Fruit fly (Drosophila melanogaster) whole organism, embryonic: ENCODE data around the gene CG8176.

ENCODE experiments used
- Adf1 ChIP-seq: fragments of 200-800 bp; sonication (Bioruptor generic); IDR thresholded peaks from 2 replicates; pipeline ENCODE4 v1.3.6; 2022; ENCODE audit warnings: missing biosample characterization, missing genetic modification characterization
- Antp ChIP-seq: fragments of 200-800 bp; sonication (Bioruptor generic); optimal IDR thresholded peaks from 3 replicates; lab custom pipeline; 2016; ENCODE audit warnings: missing biosample characterization, missing genetic modification characterization
- B-H2 ChIP-seq: fragments of 200-800 bp; sonication (Bioruptor generic); optimal IDR thresholded peaks from 2 replicates; lab custom pipeline; 2018; ENCODE audit warnings: missing biosample characterization, mild to moderate bottlenecking, missing genetic modification characterization
- Blimp-1 ChIP-seq: fragments of 200-800 bp; sonication (Bioruptor generic); optimal IDR thresholded peaks from 3 replicates; lab custom pipeline; 2018; ENCODE audit warnings: missing biosample characterization, missing genetic modification characterization, mild to moderate bottlenecking, moderate library complexity, missing genetic modification reagents
- CG10959 ChIP-seq: fragments of 200-800 bp; sonication (Bioruptor generic); IDR thresholded peaks from 2 replicates; pipeline ENCODE4 v1.3.6; 2022; ENCODE audit warnings: missing biosample characterization, missing genetic modification characterization
- CG13123 ChIP-seq: fragments of 200-800 bp; sonication (Bioruptor generic); optimal IDR thresholded peaks from 2 replicates; lab custom pipeline; 2016; ENCODE audit warnings: missing biosample characterization, missing genetic modification characterization
- CG13296 ChIP-seq: fragments of 200-800 bp; sonication (Bioruptor generic); optimal IDR thresholded peaks from 3 replicates; lab custom pipeline; 2018; ENCODE audit warnings: missing biosample characterization, mild to moderate bottlenecking, missing genetic modification characterization
- CG14050 ChIP-seq: fragments of 200-800 bp; sonication (Bioruptor generic); IDR thresholded peaks from 3 replicates; pipeline ENCODE4 v1.3.6; 2022; ENCODE audit warnings: missing biosample characterization, missing genetic modification characterization
- CG17385 ChIP-seq: fragments of 200-800 bp; sonication (Bioruptor generic); optimal IDR thresholded peaks from 3 replicates; lab custom pipeline; 2018; ENCODE audit warnings: missing biosample characterization, mild to moderate bottlenecking, missing genetic modification characterization
- CG18599 ChIP-seq: fragments of 200-800 bp; sonication (Bioruptor generic); optimal IDR thresholded peaks from 3 replicates; lab custom pipeline; 2017; ENCODE audit warnings: missing biosample characterization, missing genetic modification characterization, mild to moderate bottlenecking, moderate library complexity, missing genetic modification reagents
- CG18619 ChIP-seq: fragments of 200-800 bp; sonication (Bioruptor generic); optimal IDR thresholded peaks from 3 replicates; lab custom pipeline; 2017; ENCODE audit warnings: missing biosample characterization, mild to moderate bottlenecking, missing genetic modification characterization
- CG32532 ChIP-seq: fragments of 200-800 bp; sonication (Bioruptor generic); IDR thresholded peaks from 2 replicates; pipeline ENCODE4 v1.3.6; 2022; ENCODE audit warnings: missing biosample characterization, missing genetic modification characterization
- CG34376 ChIP-seq: fragments of 200-800 bp; sonication (Bioruptor generic); optimal IDR thresholded peaks from 2 replicates; lab custom pipeline; 2018; ENCODE audit warnings: missing biosample characterization, mild to moderate bottlenecking, missing genetic modification characterization
- CG4707 ChIP-seq: fragments of 200-800 bp; sonication (Bioruptor generic); optimal IDR thresholded peaks from 2 replicates; lab custom pipeline; 2018; ENCODE audit warnings: missing biosample characterization, mild to moderate bottlenecking, missing genetic modification characterization, moderate library complexity
- CG4730 ChIP-seq: fragments of 200-800 bp; sonication (Bioruptor generic); IDR thresholded peaks from 2 replicates; pipeline ENCODE4 v1.3.6; 2022; ENCODE audit warnings: missing biosample characterization, missing genetic modification characterization
- CG5180 ChIP-seq: fragments of 200-800 bp; sonication (Bioruptor generic); optimal IDR thresholded peaks from 3 replicates; lab custom pipeline; 2017; ENCODE audit warnings: missing biosample characterization, missing genetic modification characterization, mild to moderate bottlenecking, moderate library complexity, missing genetic modification reagents
- CG6654 ChIP-seq: fragments of 200-800 bp; sonication (Bioruptor generic); optimal IDR thresholded peaks from 2 replicates; lab custom pipeline; 2017; ENCODE audit warnings: missing biosample characterization, mild to moderate bottlenecking, missing genetic modification characterization
- CG7987 ChIP-seq: fragments of 200-800 bp; sonication (Bioruptor generic); optimal IDR thresholded peaks from 2 replicates; lab custom pipeline; 2018; ENCODE audit warnings: missing biosample characterization, mild to moderate bottlenecking, missing genetic modification characterization, moderate library complexity
- CTCF ChIP-seq: fragments of 200-800 bp; sonication (Bioruptor generic); optimal IDR thresholded peaks from 2 replicates; lab custom pipeline; 2017; ENCODE audit warnings: missing biosample characterization, mild to moderate bottlenecking, missing genetic modification characterization, moderate library complexity
- D19A ChIP-seq: fragments of 200-800 bp; optimal IDR thresholded peaks from 3 replicates; lab custom pipeline; 2019; ENCODE audit warnings: missing biosample characterization, mild to moderate bottlenecking, missing genetic modification characterization, moderate library complexity
- Deaf1 ChIP-seq: fragments of 200-800 bp; optimal IDR thresholded peaks from 3 replicates; lab custom pipeline; 2019; ENCODE audit warnings: missing biosample characterization, mild to moderate bottlenecking, missing genetic modification characterization, moderate library complexity
- Drgx ChIP-seq: fragments of 200-800 bp; sonication (Bioruptor generic); IDR thresholded peaks from 2 replicates; pipeline ENCODE4 v1.3.6; 2022; ENCODE audit warnings: missing biosample characterization, missing genetic modification characterization
- E2f2 ChIP-seq: fragments of 200-800 bp; sonication (Bioruptor generic); IDR thresholded peaks from 2 replicates; pipeline ENCODE4 v1.3.6; 2022; ENCODE audit warnings: missing biosample characterization, missing genetic modification characterization
- Fer1 ChIP-seq: fragments of 200-800 bp; sonication (Bioruptor generic); optimal IDR thresholded peaks from 2 replicates; lab custom pipeline; 2017; ENCODE audit warnings: missing biosample characterization, mild to moderate bottlenecking, missing genetic modification characterization
- HmgZ ChIP-seq: fragments of 200-800 bp; sonication (Bioruptor generic); optimal IDR thresholded peaks from 2 replicates; lab custom pipeline; 2018; ENCODE audit warnings: missing biosample characterization, mild to moderate bottlenecking, missing genetic modification characterization
- Jarid2 ChIP-seq: fragments of 200-800 bp; sonication (Bioruptor generic); optimal IDR thresholded peaks from 3 replicates; lab custom pipeline; 2017; ENCODE audit warnings: mild to moderate bottlenecking, missing biosample characterization, missing genetic modification reagents, missing genetic modification characterization
- Nf-YA ChIP-seq: fragments of 200-800 bp; sonication (Bioruptor generic); IDR thresholded peaks from 2 replicates; pipeline ENCODE4 v1.3.6; 2022; ENCODE audit warnings: missing biosample characterization, missing genetic modification characterization
- Oli ChIP-seq: fragments of 200-800 bp; sonication (Bioruptor generic); optimal IDR thresholded peaks from 2 replicates; lab custom pipeline; 2018; ENCODE audit warnings: missing biosample characterization, mild to moderate bottlenecking, missing genetic modification characterization, moderate library complexity
- Pdp1 ChIP-seq, 2 experiments: fragments of 200-800 bp; sonication (Bioruptor generic); optimal IDR thresholded peaks; 3 replicates each; lab custom pipeline; 2016; ENCODE audit warnings: missing biosample characterization in 2 of 2, missing genetic modification characterization in 2 of 2, mild to moderate bottlenecking in 1 of 2, moderate library complexity in 1 of 2
- Rfx ChIP-seq: fragments of 200-800 bp; sonication (Bioruptor generic); IDR thresholded peaks from 2 replicates; pipeline ENCODE4 v1.3.6; 2022; ENCODE audit warnings: missing biosample characterization, missing genetic modification characterization
- Xbp1 ChIP-seq: fragments of 200-800 bp; sonication (Bioruptor generic); optimal IDR thresholded peaks from 3 replicates; lab custom pipeline; 2016; ENCODE audit warnings: missing biosample characterization, mild to moderate bottlenecking, missing genetic modification characterization
- ase ChIP-seq: fragments of 200-800 bp; sonication (Bioruptor generic); IDR thresholded peaks from 3 replicates; pipeline ENCODE4 v1.3.6; 2022; ENCODE audit warnings: missing biosample characterization, missing genetic modification characterization
- ash1 ChIP-seq: fragments of 200-800 bp; sonication (Bioruptor generic); optimal IDR thresholded peaks from 2 replicates; lab custom pipeline; 2018; ENCODE audit warnings: missing biosample characterization, mild to moderate bottlenecking, missing genetic modification characterization
- bowl ChIP-seq: fragments of 200-800 bp; sonication (Bioruptor generic); IDR thresholded peaks from 2 replicates; pipeline ENCODE4 v1.3.6; 2022; ENCODE audit warnings: missing biosample characterization, missing genetic modification characterization
- cato ChIP-seq: fragments of 200-800 bp; sonication (Bioruptor generic); optimal IDR thresholded peaks from 2 replicates; lab custom pipeline; 2016; ENCODE audit warnings: missing biosample characterization, missing genetic modification characterization, borderline replicate concordance
- chn ChIP-seq: fragments of 200-800 bp; sonication (Bioruptor generic); optimal IDR thresholded peaks from 2 replicates; lab custom pipeline; 2016; ENCODE audit warnings: missing biosample characterization, missing genetic modification characterization
- corto ChIP-seq: fragments of 200-800 bp; sonication (Bioruptor generic); optimal IDR thresholded peaks from 2 replicates; lab custom pipeline; 2016; ENCODE audit warnings: missing biosample characterization, mild to moderate bottlenecking, missing genetic modification characterization, moderate library complexity
- croc ChIP-seq: fragments of 200-800 bp; sonication (Bioruptor generic); conservative IDR thresholded peaks from 3 replicates; pipeline ENCODE4 v1.3.6; 2022; ENCODE audit warnings: missing biosample characterization, missing genetic modification characterization
- da ChIP-seq: fragments of 200-800 bp; sonication (Bioruptor generic); optimal IDR thresholded peaks from 2 replicates; lab custom pipeline; 2016; ENCODE audit warnings: missing biosample characterization, missing genetic modification characterization
- exex ChIP-seq: fragments of 200-800 bp; sonication (Bioruptor generic); optimal IDR thresholded peaks from 4 replicates; lab custom pipeline; 2018; ENCODE audit warnings: missing biosample characterization, mild to moderate bottlenecking, missing genetic modification characterization, moderate library complexity
- ftz-f1 ChIP-seq: fragments of 200-800 bp; sonication (Bioruptor generic); optimal IDR thresholded peaks from 2 replicates; lab custom pipeline; 2016; ENCODE audit warnings: missing biosample characterization, missing genetic modification characterization
- gfzf ChIP-seq: fragments of 200-800 bp; sonication (Bioruptor generic); optimal IDR thresholded peaks from 2 replicates; lab custom pipeline; 2016; ENCODE audit warnings: missing biosample characterization, mild to moderate bottlenecking, missing genetic modification characterization, moderate library complexity
- gro ChIP-seq: fragments of 200-800 bp; sonication (Bioruptor generic); optimal IDR thresholded peaks from 2 replicates; lab custom pipeline; 2016; ENCODE audit warnings: missing biosample characterization, missing genetic modification characterization
- hbn ChIP-seq: fragments of 200-800 bp; sonication (Bioruptor generic); IDR thresholded peaks from 2 replicates; pipeline ENCODE4 v1.3.6; 2022; ENCODE audit warnings: missing biosample characterization, missing genetic modification characterization; ENCODE audit not compliant: partially characterized antibody
- kni ChIP-seq: fragments of 200-800 bp; sonication (Bioruptor generic); optimal IDR thresholded peaks from 3 replicates; lab custom pipeline; 2017; ENCODE audit warnings: mild to moderate bottlenecking, missing biosample characterization, missing genetic modification reagents, missing genetic modification characterization
- lov ChIP-seq, 2 experiments: fragments of 200-800 bp in 1 of 2; fragments of >200 bp in 1 of 2; sonication (Bioruptor generic) in 1 of 2; IDR thresholded peaks in 1 of 2; optimal IDR thresholded peaks in 1 of 2; 2 replicates in 1 of 2; 3 replicates in 1 of 2; pipeline versions ENCODE4 v1.3.6 to Lab custom; 2017 to 2022; ENCODE audit warnings: missing biosample characterization in 1 of 2, missing genetic modification characterization in 1 of 2
- sug ChIP-seq: fragments of 200-800 bp; optimal IDR thresholded peaks from 2 replicates; lab custom pipeline; 2019; ENCODE audit warnings: missing biosample characterization, mild to moderate bottlenecking, missing genetic modification characterization, moderate library complexity
- toy ChIP-seq: fragments of 200-800 bp; sonication (Bioruptor generic); IDR thresholded peaks from 2 replicates; pipeline ENCODE4 v1.3.6; 2022; ENCODE audit warnings: missing biosample characterization, missing genetic modification characterization
- unpg ChIP-seq: fragments of 200-800 bp; sonication (Bioruptor generic); optimal IDR thresholded peaks from 3 replicates; lab custom pipeline; 2018; ENCODE audit warnings: missing biosample characterization, mild to moderate bottlenecking, missing genetic modification characterization, moderate library complexity
- yki ChIP-seq: fragments of >200 bp; optimal IDR thresholded peaks from 3 replicates; lab custom pipeline; 2018
- zfh2 ChIP-seq: fragments of 200-800 bp; sonication (Bioruptor generic); optimal IDR thresholded peaks from 2 replicates; lab custom pipeline; 2016; ENCODE audit warnings: missing biosample characterization, missing genetic modification characterization

Gene CG8176

dm6 chr3R:9502416-9502763, 13.4 kb upstream of the CG8176 start, which contains the start of gene RhoL (continued):
- TF ChIP-seq Drgx = peak; percentile 45; the same call in 1 of the 2 replicates
- no peak for TF ChIP-seq CG18599 (GFP tag; lab: Kevin White, UChicago)
- peak; percentile 24 for TF ChIP-seq unpg (GFP tag; lab: Kevin White, UChicago)
- TF ChIP-seq CG4707 (GFP tag; lab: Kevin White, UChicago) = peak; percentile 36
- TF ChIP-seq Blimp-1 = no peak
- TF ChIP-seq B-H2 (GFP tag; lab: Kevin White, UChicago) = peak; percentile 47
- peak; percentile 75 for TF ChIP-seq CG34376
- peak; percentile 38; the same call in 1 of the 2 replicates for TF ChIP-seq hbn (GFP tag; lab: Robert Waterston, UW)
- no peak for TF ChIP-seq croc
- TF ChIP-seq E2f2 (GFP tag; lab: Robert Waterston, UW) = no peak
- peak; percentile 54 for TF ChIP-seq CG13296 (GFP tag; lab: Kevin White, UChicago)
- peak; percentile 68 for TF ChIP-seq CG32532 (GFP tag; lab: Robert Waterston, UW)
- no peak for TF ChIP-seq CG18619 (GFP tag; lab: Kevin White, UChicago)
- TF ChIP-seq CG14050 = no peak
- peak; percentile 95 for TF ChIP-seq Deaf1 (tag; lab: Kevin White, UChicago)
- peak; percentile 43 for TF ChIP-seq CG17385 (GFP tag; lab: Kevin White, UChicago)
- TF ChIP-seq Nf-YA (GFP tag; lab: Robert Waterston, UW) = 0 out of 2 replicates have a peak, but pooled peaks have one; percentile 24
- peak; percentile 40; the same call in 1 of the 2 replicates for TF ChIP-seq Rfx (GFP tag; lab: Robert Waterston, UW)
- TF ChIP-seq ase (GFP tag; lab: Robert Waterston, UW) = no peak
- TF ChIP-seq CG6654 (GFP tag; lab: Kevin White, UChicago) = no peak
- TF ChIP-seq ash1 (GFP tag; lab: Kevin White, UChicago) = peak; percentile 1
- peak; percentile 87 for TF ChIP-seq CG5180
- peak; percentile 75 for TF ChIP-seq HmgZ (tag; lab: Kevin White, UChicago)
- TF ChIP-seq toy (GFP tag; lab: Robert Waterston, UW) = 0 out of 2 replicates have a peak, but pooled peaks have one; percentile 40
- TF ChIP-seq Oli = no peak
- no peak for TF ChIP-seq da
- TF ChIP-seq gfzf (GFP tag; lab: Kevin White, UChicago) = no peak
- TF ChIP-seq Fer1 (GFP tag; lab: Kevin White, UChicago) = peak; percentile 51
- peak; percentile 29 for TF ChIP-seq kni (GFP tag; lab: Kevin White, UChicago)
- TF ChIP-seq chn (GFP tag; lab: Kevin White, UChicago) = peak; percentile 37
- peak; percentile 42 for TF ChIP-seq sug (tag; lab: Kevin White, UChicago)
- TF ChIP-seq ftz-f1 (GFP tag; lab: Kevin White, UChicago) = peak; percentile 74
- TF ChIP-seq exex (tag; lab: Kevin White, UChicago) = peak; percentile 53
- no peak for TF ChIP-seq corto (GFP tag; lab: Kevin White, UChicago)
- peak; percentile 43; the same call in 1 of the 2 replicates for TF ChIP-seq Adf1 (GFP tag; lab: Robert Waterston, UW)
- no peak for TF ChIP-seq lov (optimal IDR thresholded peaks at IDR 0.05; lab: Kevin White, UChicago)
- TF ChIP-seq lov (GFP tag; IDR thresholded peaks at IDR 0.05; lab: Robert Waterston, UW) = peak; percentile 58; the same call in 1 of the 3 replicates
- no peak for TF ChIP-seq Antp (GFP tag; lab: Kevin White, UChicago)
- no peak for TF ChIP-seq CG4730
- no peak for TF ChIP-seq cato
- peak; percentile 98 for TF ChIP-seq Jarid2 (GFP tag; lab: Kevin White, UChicago)
- TF ChIP-seq CG7987 (GFP tag; lab: Kevin White, UChicago) = peak; percentile 29
- peak; percentile 20 for TF ChIP-seq D19A (tag; lab: Kevin White, UChicago)
- TF ChIP-seq zfh2 = no peak
- TF ChIP-seq CG10959 (GFP tag; lab: Robert Waterston, UW) = no peak
- no peak for TF ChIP-seq CTCF (GFP tag; lab: Kevin White, UChicago)
- TF ChIP-seq gro (GFP tag; lab: Kevin White, UChicago) = peak; percentile 61
- TF ChIP-seq Pdp1 (GFP tag; optimal IDR thresholded peaks at IDR 0.05; lab: Kevin White, UChicago) = peak in 1 of 2 experiments; percentile 34
- peak; percentile 21 for TF ChIP-seq Xbp1 (GFP tag; lab: Kevin White, UChicago)
- TF ChIP-seq CG13123 (GFP tag; lab: Kevin White, UChicago) = no peak
- TF ChIP-seq bowl = peak; percentile 70
- peak; percentile 75 for TF ChIP-seq yki
